Fruit fly (Drosophila melanogaster) whole organism, wandering third instar larva: ENCODE data around the gene CG43273.

Experiments
- Abd-B ChIP-seq: fragments of >200 bp; optimal IDR thresholded peaks from 2 replicates; lab custom pipeline; 2017; ENCODE audit warnings: missing biosample characterization, missing genetic modification characterization
- CG32264 ChIP-seq: fragments of 200-800 bp; sonication (Bioruptor generic); optimal IDR thresholded peaks from 2 replicates; lab custom pipeline; 2016; ENCODE audit warnings: missing biosample characterization, missing genetic modification characterization
- CG9705 ChIP-seq: fragments of 200-800 bp; sonication (Bioruptor generic); optimal IDR thresholded peaks from 2 replicates; lab custom pipeline; 2018; ENCODE audit warnings: missing biosample characterization, mild to moderate bottlenecking, missing genetic modification characterization
- CrebA ChIP-seq: fragments of 200-800 bp; sonication (Bioruptor generic); optimal IDR thresholded peaks from 2 replicates; lab custom pipeline; 2016; ENCODE audit warnings: missing biosample characterization, mild to moderate bottlenecking, missing genetic modification characterization, borderline replicate concordance
- Dfd ChIP-seq: fragments of >200 bp; optimal IDR thresholded peaks from 2 replicates; lab custom pipeline; 2017; ENCODE audit warnings: missing biosample characterization, missing genetic modification characterization
- Dif ChIP-seq: fragments of 200-275, 200-300 bp; sonication (Bioruptor generic); optimal IDR thresholded peaks from 2 replicates; lab custom pipeline; 2018; ENCODE audit warnings: missing biosample characterization, missing genetic modification characterization; ENCODE audit not compliant: partially characterized antibody
- GATAd ChIP-seq: sonication (Bioruptor generic); optimal IDR thresholded peaks from 2 replicates; lab custom pipeline; 2016; ENCODE audit warnings: missing biosample characterization, missing genetic modification characterization
- HLH106 ChIP-seq: fragments of 200-800 bp; optimal IDR thresholded peaks from 3 replicates; lab custom pipeline; 2019; ENCODE audit warnings: missing biosample characterization, mild to moderate bottlenecking, missing genetic modification characterization, moderate library complexity
- Hnf4 ChIP-seq: fragments of 200-800 bp; sonication (Bioruptor generic); optimal IDR thresholded peaks from 2 replicates; lab custom pipeline; 2016; ENCODE audit warnings: missing biosample characterization, mild to moderate bottlenecking, missing genetic modification characterization
- Hr78 ChIP-seq: fragments of >200 bp; optimal IDR thresholded peaks from 2 replicates; lab custom pipeline; 2017; ENCODE audit warnings: missing biosample characterization, missing genetic modification characterization
- Hr83 ChIP-seq: fragments of 200-300 bp; sonication (Bioruptor generic); optimal IDR thresholded peaks from 2 replicates; lab custom pipeline; 2016; ENCODE audit warnings: missing biosample characterization, mild to moderate bottlenecking, missing genetic modification characterization, moderate library complexity; ENCODE audit not compliant: poor library complexity, severe bottlenecking
- Jra ChIP-seq: sonication (Bioruptor generic); optimal IDR thresholded peaks from 2 replicates; lab custom pipeline; 2016; ENCODE audit warnings: missing biosample characterization, missing genetic modification characterization
- Mio ChIP-seq: sonication (Bioruptor generic); optimal IDR thresholded peaks from 2 replicates; lab custom pipeline; 2016; ENCODE audit warnings: missing biosample characterization, missing genetic modification characterization
- Myc ChIP-seq: fragments of >200 bp; optimal IDR thresholded peaks from 2 replicates; lab custom pipeline; 2017
- N ChIP-seq: fragments of >200 bp; optimal IDR thresholded peaks from 2 replicates; lab custom pipeline; 2018; ENCODE audit warnings: missing biosample characterization, missing external identifiers, missing genetic modification characterization
- OdsH ChIP-seq: fragments of 200-800 bp; sonication (Bioruptor generic); optimal IDR thresholded peaks from 2 replicates; lab custom pipeline; 2016; ENCODE audit warnings: missing biosample characterization, mild to moderate bottlenecking, missing genetic modification characterization
- Rel ChIP-seq, 2 experiments: fragments of 200-800 bp; sonication (Bioruptor generic) in 1 of 2; optimal IDR thresholded peaks; 2 replicates in 1 of 2; 3 replicates in 1 of 2; lab custom pipeline; 2016 to 2019; ENCODE audit warnings: mild to moderate bottlenecking in 2 of 2, missing biosample characterization in 2 of 2, missing genetic modification characterization in 2 of 2, moderate library complexity in 1 of 2
- Sp1 ChIP-seq: fragments of 200-800 bp; sonication (Bioruptor generic); optimal IDR thresholded peaks from 3 replicates; lab custom pipeline; 2019; ENCODE audit warnings: missing biosample characterization, mild to moderate bottlenecking, missing genetic modification characterization, moderate library complexity
- Vsx2 ChIP-seq: fragments of 200-300, 225-300 bp; sonication (Bioruptor generic); optimal IDR thresholded peaks from 2 replicates; lab custom pipeline; 2018; ENCODE audit warnings: missing biosample characterization, missing genetic modification characterization; ENCODE audit not compliant: partially characterized antibody
- br ChIP-seq: fragments of 200-800 bp; sonication (Bioruptor generic); optimal IDR thresholded peaks from 2 replicates; lab custom pipeline; 2016; ENCODE audit warnings: missing biosample characterization, missing genetic modification characterization
- brk ChIP-seq: fragments of 200-800 bp; sonication (Bioruptor generic); optimal IDR thresholded peaks from 2 replicates; lab custom pipeline; 2016; ENCODE audit warnings: missing biosample characterization, mild to moderate bottlenecking, missing genetic modification characterization
- dl ChIP-seq, 2 experiments: fragments of 175-275, 200-275 bp in 1 of 2; fragments of 200-275 bp in 1 of 2; sonication (Bioruptor generic); optimal IDR thresholded peaks; lab custom pipeline; 2018; ENCODE audit warnings: mild to moderate bottlenecking in 2 of 2, missing biosample characterization in 2 of 2, missing genetic modification characterization in 2 of 2, moderate library complexity in 2 of 2; ENCODE audit not compliant: partially characterized antibody in 2 of 2, insufficient read depth in 1 of 2
- dmrt93B ChIP-seq: fragments of 200-800 bp; sonication (Bioruptor generic); optimal IDR thresholded peaks from 2 replicates; lab custom pipeline; 2018; ENCODE audit warnings: missing biosample characterization, mild to moderate bottlenecking, missing genetic modification characterization
- dsf ChIP-seq: sonication (Bioruptor generic); optimal IDR thresholded peaks from 2 replicates; lab custom pipeline; 2016; ENCODE audit warnings: missing biosample characterization, missing genetic modification characterization, borderline replicate concordance
- ey ChIP-seq: fragments of 200-800 bp; sonication (Bioruptor generic); optimal IDR thresholded peaks from 2 replicates; lab custom pipeline; 2016; ENCODE audit warnings: missing biosample characterization, missing genetic modification characterization
- foxo ChIP-seq, 2 experiments: fragments of 200-800 bp; sonication (Bioruptor generic); optimal IDR thresholded peaks; 2 replicates in 1 of 2; 3 replicates in 1 of 2; lab custom pipeline; 2016 to 2017; ENCODE audit warnings: missing biosample characterization in 2 of 2, missing genetic modification characterization in 2 of 2
- fru ChIP-seq: fragments of 200-800 bp; sonication (Bioruptor generic); optimal IDR thresholded peaks from 3 replicates; lab custom pipeline; 2016; ENCODE audit warnings: missing biosample characterization, mild to moderate bottlenecking, missing genetic modification characterization
- h ChIP-seq: fragments of 200-800 bp; sonication (Bioruptor generic); optimal IDR thresholded peaks from 3 replicates; lab custom pipeline; 2016; ENCODE audit warnings: missing biosample characterization, mild to moderate bottlenecking, missing genetic modification characterization
- lola ChIP-seq: fragments of >200 bp; optimal IDR thresholded peaks from 2 replicates; lab custom pipeline; 2017; ENCODE audit warnings: missing biosample characterization, missing genetic modification characterization
- psq ChIP-seq: fragments of 200-800 bp; sonication (Bioruptor generic); optimal IDR thresholded peaks from 3 replicates; lab custom pipeline; 2017; ENCODE audit warnings: missing biosample characterization, mild to moderate bottlenecking, missing genetic modification characterization, moderate library complexity
- sage ChIP-seq: fragments of 200-800 bp; sonication (Bioruptor generic); optimal IDR thresholded peaks from 2 replicates; lab custom pipeline; 2016; ENCODE audit warnings: missing biosample characterization, mild to moderate bottlenecking, missing genetic modification characterization
- sv ChIP-seq: fragments of 200-800 bp; sonication (Bioruptor generic); optimal IDR thresholded peaks from 3 replicates; lab custom pipeline; 2016; ENCODE audit warnings: missing biosample characterization, missing genetic modification characterization
- usp ChIP-seq: fragments of >200 bp; optimal IDR thresholded peaks from 2 replicates; lab custom pipeline; 2017; ENCODE audit warnings: missing biosample characterization, missing genetic modification characterization
- woc ChIP-seq: sonication (Bioruptor generic); optimal IDR thresholded peaks from 2 replicates; lab custom pipeline; 2016; ENCODE audit warnings: missing biosample characterization, mild to moderate bottlenecking, missing genetic modification characterization

CG43273 gene

dm6 chr3R:24862574-24863089 is 32.5 kb downstream of the CG43273 start, which contains the start of gene CG7016:
Gene CG7016 (plus strand): TSS chr3R:24862931.
- TF ChIP-seq Rel (GFP tag; optimal IDR thresholded peaks at IDR 0.05; lab: Kevin White, UChicago) (no peak), Rel (tag; optimal IDR thresholded peaks at IDR 0.05; lab: Kevin White, UChicago) (peak; percentile 93), Abd-B (GFP tag; lab: Kevin White, UChicago) (no peak)

- TF ChIP-seq woc (GFP tag; lab: Kevin White, UChicago) = no peak
- TF ChIP-seq sv (GFP tag; lab: Kevin White, UChicago) = no peak
- TF ChIP-seq Hr83 (GFP tag; lab: Kevin White, UChicago) = no peak
- TF ChIP-seq GATAd = no peak
- no peak for TF ChIP-seq Rel (GFP tag; optimal IDR thresholded peaks at IDR 0.05; lab: Kevin White, UChicago)
- TF ChIP-seq Rel (tag; optimal IDR thresholded peaks at IDR 0.05; lab: Kevin White, UChicago) = peak; percentile 96
- TF ChIP-seq Jra (GFP tag; lab: Kevin White, UChicago) = no peak
- TF ChIP-seq Dfd (GFP tag; lab: Kevin White, UChicago) = no peak
- TF ChIP-seq, all 38 proteins: peak for 1
Observed at dm6 chr3R:24863894-24864293, 33.8 kb downstream of the CG43273 start.

dm6 chr3R:24864719-24865400 is 34.8 kb downstream of the CG43273 start, which contains the start of the genes Srg1 and Elal:
Gene Srg1 (minus strand): TSS chr3R:24864732.
Gene Elal (plus strand): TSS chr3R:24865350.
- no peak for TF ChIP-seq Rel (GFP tag; optimal IDR thresholded peaks at IDR 0.05; lab: Kevin White, UChicago)
- peak; percentile 73 for TF ChIP-seq Rel (tag; optimal IDR thresholded peaks at IDR 0.05; lab: Kevin White, UChicago)
- no peak for TF ChIP-seq N
- no peak for TF ChIP-seq Dif (GFP tag; lab: Kevin White, UChicago)
- TF ChIP-seq Dfd (GFP tag; lab: Kevin White, UChicago) = no peak
- no peak for TF ChIP-seq CG32264 (GFP tag; lab: Kevin White, UChicago)
- no peak for TF ChIP-seq Abd-B (GFP tag; lab: Kevin White, UChicago)
- TF ChIP-seq woc (GFP tag; lab: Kevin White, UChicago) = no peak

dm6 chr3R:24866976-24867375 is 36.9 kb downstream of the CG43273 start:
- TF ChIP-seq GATAd (no peak), OdsH (GFP tag; lab: Kevin White, UChicago) (no peak), foxo (GFP tag; optimal IDR thresholded peaks at IDR 0.05; lab: Kevin White, UChicago) (no peak), ey (GFP tag; lab: Kevin White, UChicago) (no peak), dsf (no peak)

- TF ChIP-seq Abd-B (GFP tag; lab: Kevin White, UChicago) = no peak
- TF ChIP-seq Rel (GFP tag; optimal IDR thresholded peaks at IDR 0.05; lab: Kevin White, UChicago) = no peak
- TF ChIP-seq Rel (tag; optimal IDR thresholded peaks at IDR 0.05; lab: Kevin White, UChicago) = no peak
Observed at dm6 chr3R:24867956-24868355, 37.9 kb downstream of the CG43273 start.

dm6 chr3R:24870389-24871048 is 40.4 kb downstream of the CG43273 start, which contains the start of gene CycB3:
Gene CycB3 (minus strand): TSS chr3R:24870816.
- TF ChIP-seq dsf (no peak), usp (no peak), psq (GFP tag; lab: Kevin White, UChicago) (no peak), br (GFP tag; lab: Kevin White, UChicago) (no peak), lola (GFP tag; lab: Kevin White, UChicago) (no peak), Sp1 (GFP tag; lab: Kevin White, UChicago) (peak; percentile 21), CrebA (GFP tag; lab: Kevin White, UChicago) (no peak), Abd-B (GFP tag; lab: Kevin White, UChicago) (no peak), HLH106 (tag; lab: Kevin White, UChicago) (no peak), brk (GFP tag; lab: Kevin White, UChicago) (no peak), Myc (lab: Kevin White, UChicago) (peak; percentile 58), Vsx2 (GFP tag; lab: Kevin White, UChicago) (peak; percentile 28), woc (GFP tag; lab: Kevin White, UChicago) (no peak), Hnf4 (GFP tag; lab: Kevin White, UChicago) (no peak), fru (GFP tag; lab: Kevin White, UChicago) (no peak), foxo (GFP tag; optimal IDR thresholded peaks at IDR 0.05; lab: Kevin White, UChicago) (no peak), dl (GFP tag; optimal IDR thresholded peaks at IDR 0.05; lab: Kevin White, UChicago; ENCODE audit: insufficient read depth in 1 of 2, partially characterized antibody in 2 of 2) (no peak), dmrt93B (GFP tag; lab: Kevin White, UChicago) (no peak), GATAd (no peak), Hr83 (GFP tag; lab: Kevin White, UChicago) (no peak), Mio (GFP tag; lab: Kevin White, UChicago) (no peak), Dfd (GFP tag; lab: Kevin White, UChicago) (no peak), h (GFP tag; lab: Kevin White, UChicago) (no peak), Hr78 (GFP tag; lab: Kevin White, UChicago) (no peak), CG9705 (peak; percentile 43), sage (no peak), N (no peak), sv (GFP tag; lab: Kevin White, UChicago) (no peak)
